Fruit fly (Drosophila melanogaster) whole organism, adult: ENCODE measurements around the gene Kdm5.

Experiments used
- CG1620 ChIP-seq: fragments of 200-800 bp; sonication (Bioruptor generic); optimal IDR thresholded peaks from 2 replicates; lab custom pipeline; 2016; ENCODE audit warnings: missing biosample characterization, missing genetic modification characterization
- CG33017 ChIP-seq: fragments of 200-800 bp; sonication (Bioruptor generic); optimal IDR thresholded peaks from 2 replicates; lab custom pipeline; 2018; ENCODE audit warnings: missing biosample characterization, mild to moderate bottlenecking, missing genetic modification characterization, moderate library complexity
- Clk ChIP-seq: fragments of 200-800 bp; sonication (Bioruptor generic); optimal IDR thresholded peaks from 2 replicates; lab custom pipeline; 2017; ENCODE audit warnings: missing biosample characterization, missing genetic modification characterization
- Mnt ChIP-seq: fragments of 200-800 bp; sonication (Bioruptor generic); optimal IDR thresholded peaks from 2 replicates; lab custom pipeline; 2016; ENCODE audit warnings: missing biosample characterization, mild to moderate bottlenecking, missing genetic modification characterization
- cnc ChIP-seq, 2 experiments: fragments of >200 bp; optimal IDR thresholded peaks; 2 replicates each; lab custom pipeline; 2017
- kay ChIP-seq: fragments of 200-800 bp; sonication (Bioruptor generic); peaks from one replicate; lab custom pipeline; 2016; ENCODE audit warnings: missing biosample characterization, missing genetic modification characterization, borderline replicate concordance
- ovo ChIP-seq: fragments of 200-800 bp; sonication (Bioruptor generic); optimal IDR thresholded peaks from 2 replicates; lab custom pipeline; 2016; ENCODE audit warnings: missing biosample characterization, missing genetic modification characterization
- pad ChIP-seq: fragments of 200-800 bp; sonication (Bioruptor generic); optimal IDR thresholded peaks from 3 replicates; lab custom pipeline; 2017; ENCODE audit warnings: missing biosample characterization, missing genetic modification characterization, mild to moderate bottlenecking, moderate library complexity, missing genetic modification reagents
- tj ChIP-seq: fragments of 200-800 bp; sonication (Bioruptor generic); optimal IDR thresholded peaks from 3 replicates; lab custom pipeline; 2017; ENCODE audit warnings: missing biosample characterization, mild to moderate bottlenecking, missing genetic modification characterization, moderate library complexity

DNA sequence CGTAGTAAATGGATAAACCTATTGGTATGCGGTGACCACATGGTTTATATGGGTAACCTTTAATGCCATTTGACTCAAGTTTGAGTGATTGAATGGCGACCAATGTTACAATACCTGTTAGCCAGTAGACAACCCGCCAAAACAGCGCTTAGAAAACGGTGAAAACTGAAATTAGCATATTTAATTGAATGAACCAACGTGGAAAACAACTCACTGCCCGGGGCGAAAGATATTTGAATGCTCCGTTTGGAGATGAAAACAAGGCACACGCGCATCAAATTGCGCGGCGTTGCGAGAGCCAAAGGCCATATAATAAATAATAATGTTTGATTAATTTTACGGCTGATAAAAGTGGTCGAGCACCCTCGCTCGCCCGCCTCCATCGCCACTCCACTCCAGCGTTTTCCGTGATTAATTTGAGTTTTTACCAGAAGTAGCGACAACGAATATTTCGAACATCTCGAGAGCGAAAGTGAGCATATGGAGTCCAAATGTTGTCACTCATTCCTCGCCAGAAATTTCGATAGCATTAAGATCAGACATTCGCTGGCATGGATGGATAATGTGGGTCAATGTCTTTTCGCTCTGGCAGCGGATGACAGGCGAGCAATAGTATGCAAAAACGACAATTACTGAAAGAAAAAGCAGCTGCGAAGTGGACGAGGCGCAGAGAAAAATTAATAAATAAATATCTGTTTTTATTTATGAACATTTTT is 28.1 kb downstream of the Kdm5 start:
- TF ChIP-seq Clk (GFP tag; lab: Kevin White, UChicago) (no peak), cnc (optimal IDR thresholded peaks at IDR 0.05; lab: Kevin White, UChicago) (no peak), Mnt (GFP tag; lab: Kevin White, UChicago) (no peak), kay (GFP tag; lab: Kevin White, UChicago) (no peak), ovo (GFP tag; lab: Kevin White, UChicago) (no peak), pad (GFP tag; lab: Kevin White, UChicago) (no peak), tj (GFP tag; lab: Kevin White, UChicago) (no peak), CG1620 (GFP tag; lab: Kevin White, UChicago) (no peak), CG33017 (tag; lab: Kevin White, UChicago) (no peak)
